Fruit fly (Drosophila melanogaster) whole organism, wandering third instar larva: Measurements from ENCODE around the gene CG34175.

Source experiments
- CG32264 ChIP-seq: fragments of 200-800 bp; sonication (Bioruptor generic); optimal IDR thresholded peaks from 2 replicates; lab custom pipeline; 2016; ENCODE audit warnings: missing biosample characterization, missing genetic modification characterization
- Dfd ChIP-seq: fragments of >200 bp; optimal IDR thresholded peaks from 2 replicates; lab custom pipeline; 2017; ENCODE audit warnings: missing biosample characterization, missing genetic modification characterization
- Dif ChIP-seq: fragments of 200-275, 200-300 bp; sonication (Bioruptor generic); optimal IDR thresholded peaks from 2 replicates; lab custom pipeline; 2018; ENCODE audit warnings: missing biosample characterization, missing genetic modification characterization; ENCODE audit not compliant: partially characterized antibody
- GATAd ChIP-seq: sonication (Bioruptor generic); optimal IDR thresholded peaks from 2 replicates; lab custom pipeline; 2016; ENCODE audit warnings: missing biosample characterization, missing genetic modification characterization
- N ChIP-seq: fragments of >200 bp; optimal IDR thresholded peaks from 2 replicates; lab custom pipeline; 2018; ENCODE audit warnings: missing biosample characterization, missing external identifiers, missing genetic modification characterization
- OdsH ChIP-seq: fragments of 200-800 bp; sonication (Bioruptor generic); optimal IDR thresholded peaks from 2 replicates; lab custom pipeline; 2016; ENCODE audit warnings: missing biosample characterization, mild to moderate bottlenecking, missing genetic modification characterization
- fru ChIP-seq: fragments of 200-800 bp; sonication (Bioruptor generic); optimal IDR thresholded peaks from 3 replicates; lab custom pipeline; 2016; ENCODE audit warnings: missing biosample characterization, mild to moderate bottlenecking, missing genetic modification characterization
- pan ChIP-seq: fragments of >200 bp; optimal IDR thresholded peaks from 2 replicates; lab custom pipeline; 2017
- sage ChIP-seq: fragments of 200-800 bp; sonication (Bioruptor generic); optimal IDR thresholded peaks from 2 replicates; lab custom pipeline; 2016; ENCODE audit warnings: missing biosample characterization, mild to moderate bottlenecking, missing genetic modification characterization
- tai ChIP-seq: sonication (Bioruptor generic); optimal IDR thresholded peaks from 2 replicates; lab custom pipeline; 2016; ENCODE audit warnings: missing biosample characterization, missing genetic modification characterization
- usp ChIP-seq: fragments of >200 bp; optimal IDR thresholded peaks from 2 replicates; lab custom pipeline; 2017; ENCODE audit warnings: missing biosample characterization, missing genetic modification characterization

- TF ChIP-seq OdsH (GFP tag; lab: Kevin White, UChicago) (no peak), Dfd (GFP tag; lab: Kevin White, UChicago) (no peak), tai (no peak), sage (GFP tag; lab: Kevin White, UChicago) (no peak), Dif (GFP tag; lab: Kevin White, UChicago) (no peak), pan (no peak), CG32264 (GFP tag; lab: Kevin White, UChicago) (no peak), fru (no peak), N (GFP tag; lab: Kevin White, UChicago) (no peak), GATAd (no peak), usp (no peak)
These were observed 28.9 kb downstream of the CG34175 start, which contains the start of gene Pgant2 for dm6 chr2L:3426669-3427232.
